Worm (Caenorhabditis elegans) whole organism, L2 larva: ENCODE measurements around the gene R12C12.5.

Experiments used
- C34F6.9 ChIP-seq: fragments of 150-350 bp; optimal IDR thresholded peaks from 2 replicates; lab custom pipeline; 2014; ENCODE audit warnings: missing biosample characterization, missing genetic modification characterization
- F13H6.1 ChIP-seq: sonication (generic microtip); optimal IDR thresholded peaks from 2 replicates; lab custom pipeline; 2016; ENCODE audit warnings: missing genetic modification characterization, missing compliant biosample characterization
- R02D3.7 ChIP-seq: fragments of 150-350 bp; optimal IDR thresholded peaks from 2 replicates; lab custom pipeline; 2014; ENCODE audit warnings: missing biosample characterization, missing genetic modification characterization
- Y55F3AM.14 ChIP-seq: fragments of 200-800 bp; sonication (Bioruptor generic); optimal IDR thresholded peaks from 2 replicates; lab custom pipeline; 2018; ENCODE audit warnings: mild to moderate bottlenecking, missing genetic modification characterization, missing compliant biosample characterization
- ZK546.5 ChIP-seq: sonication (generic microtip); optimal IDR thresholded peaks from 2 replicates; lab custom pipeline; 2017; ENCODE audit warnings: missing biosample characterization, missing genetic modification characterization
- alr-1 ChIP-seq: fragments of 150-350 bp; optimal IDR thresholded peaks from 2 replicates; lab custom pipeline; 2014; ENCODE audit warnings: missing biosample characterization, missing genetic modification characterization
- ama-1 ChIP-seq: fragments of 150-350 bp; optimal IDR thresholded peaks from 2 replicates; lab custom pipeline; 2018; ENCODE audit warnings: inconsistent platforms
- blmp-1 ChIP-seq: sonication (generic microtip); optimal IDR thresholded peaks from 2 replicates; lab custom pipeline; 2017; ENCODE audit warnings: missing genetic modification characterization, mild to moderate bottlenecking, missing compliant biosample characterization, antibody characterized with exemption, moderate library complexity; ENCODE audit not compliant: insufficient read depth
- ceh-16 ChIP-seq: fragments of 150-350 bp; optimal IDR thresholded peaks from 2 replicates; lab custom pipeline; 2014; ENCODE audit warnings: missing biosample characterization, missing genetic modification characterization
- ceh-82 ChIP-seq: fragments of 150-350 bp; optimal IDR thresholded peaks from 2 replicates; lab custom pipeline; 2014; ENCODE audit warnings: missing biosample characterization, missing genetic modification characterization
- crh-2 ChIP-seq: sonication (generic microtip); optimal IDR thresholded peaks from 2 replicates; lab custom pipeline; 2017; ENCODE audit warnings: missing biosample characterization, missing genetic modification characterization
- egl-27 ChIP-seq: sonication (generic microtip); optimal IDR thresholded peaks from 3 replicates; lab custom pipeline; 2017; ENCODE audit warnings: missing biosample characterization, missing genetic modification reagents, missing genetic modification characterization
- elt-1 ChIP-seq: fragments of 150-350 bp; optimal IDR thresholded peaks from 2 replicates; lab custom pipeline; 2014; ENCODE audit warnings: missing biosample characterization, missing genetic modification characterization
- fos-1 ChIP-seq: fragments of 150-350 bp; optimal IDR thresholded peaks from 2 replicates; lab custom pipeline; 2014; ENCODE audit warnings: missing biosample characterization, missing genetic modification characterization
- gmeb-1 ChIP-seq: fragments of 150-350 bp; optimal IDR thresholded peaks from 2 replicates; lab custom pipeline; 2014; ENCODE audit warnings: missing biosample characterization, missing genetic modification characterization
- lin-11 ChIP-seq: fragments of 150-350 bp; sonication (generic microtip); optimal IDR thresholded peaks from 2 replicates; lab custom pipeline; 2014; ENCODE audit warnings: missing biosample characterization, missing genetic modification characterization, inconsistent platforms, mixed read lengths
- lin-13 ChIP-seq: fragments of 150-350 bp; optimal IDR thresholded peaks from 2 replicates; lab custom pipeline; 2014; ENCODE audit warnings: missing biosample characterization, missing genetic modification reagents, missing genetic modification characterization
- lin-39 ChIP-seq: fragments of 150-350 bp; optimal IDR thresholded peaks from 2 replicates; lab custom pipeline; 2014; ENCODE audit warnings: missing biosample characterization, missing genetic modification reagents, missing genetic modification characterization
- lsy-2 ChIP-seq, 2 experiments: fragments of 150-350 bp in 1 of 2; sonication (generic microtip) in 1 of 2; optimal IDR thresholded peaks; 2 replicates each; lab custom pipeline; 2014 to 2017; ENCODE audit warnings: missing biosample characterization in 2 of 2, missing genetic modification characterization in 2 of 2
- mab-5 ChIP-seq: fragments of 150-350 bp; optimal IDR thresholded peaks from 2 replicates; lab custom pipeline; 2014; ENCODE audit warnings: missing biosample characterization, missing genetic modification characterization
- mdl-1 ChIP-seq, 2 experiments: fragments of 150-350 bp in 1 of 2; sonication (generic microtip) in 1 of 2; optimal IDR thresholded peaks; 2 replicates each; lab custom pipeline; 2017; ENCODE audit warnings: missing biosample characterization in 2 of 2, missing genetic modification characterization in 2 of 2
- nhr-10 ChIP-seq: sonication (generic microtip); optimal IDR thresholded peaks from 2 replicates; lab custom pipeline; 2017; ENCODE audit warnings: missing biosample characterization, missing genetic modification characterization
- nhr-11 ChIP-seq: fragments of 150-350 bp; optimal IDR thresholded peaks from 2 replicates; lab custom pipeline; 2014; ENCODE audit warnings: missing biosample characterization, missing genetic modification characterization
- nhr-129 ChIP-seq: fragments of 150-350 bp; optimal IDR thresholded peaks from 2 replicates; lab custom pipeline; 2014; ENCODE audit warnings: missing biosample characterization, missing genetic modification characterization
- nhr-21 ChIP-seq: fragments of 150-350 bp; optimal IDR thresholded peaks from 2 replicates; lab custom pipeline; 2014; ENCODE audit warnings: missing biosample characterization, missing genetic modification characterization
- nhr-25 ChIP-seq: fragments of 150-350 bp; sonication (generic microtip); optimal IDR thresholded peaks from 3 replicates; lab custom pipeline; 2014; ENCODE audit warnings: missing biosample characterization, missing genetic modification characterization
- nhr-6 ChIP-seq: fragments of 150-350 bp; optimal IDR thresholded peaks from 2 replicates; lab custom pipeline; 2014; ENCODE audit warnings: missing biosample characterization, missing genetic modification characterization
- peb-1 ChIP-seq: fragments of 150-350 bp; optimal IDR thresholded peaks from 2 replicates; lab custom pipeline; 2014; ENCODE audit warnings: missing biosample characterization, missing genetic modification characterization
- sem-4 ChIP-seq: fragments of 150-350 bp; optimal IDR thresholded peaks from 2 replicates; lab custom pipeline; 2014; ENCODE audit warnings: missing biosample characterization, missing genetic modification reagents, missing genetic modification characterization
- sma-3 ChIP-seq: sonication (generic microtip); optimal IDR thresholded peaks from 2 replicates; lab custom pipeline; 2016; ENCODE audit warnings: missing genetic modification reagents, missing genetic modification characterization, missing compliant biosample characterization
- sma-9 ChIP-seq, 2 experiments: fragments of 150-350 bp in 1 of 2; sonication (generic microtip) in 1 of 2; optimal IDR thresholded peaks; 2 replicates each; lab custom pipeline; 2014 to 2016; ENCODE audit warnings: missing genetic modification characterization in 2 of 2, mild to moderate bottlenecking in 1 of 2, missing biosample characterization in 1 of 2, missing compliant biosample characterization in 1 of 2, missing genetic modification reagents in 1 of 2, moderate library complexity in 1 of 2
- snpc-4 ChIP-seq: fragments of 150-350 bp; optimal IDR thresholded peaks from 2 replicates; lab custom pipeline; 2014; ENCODE audit warnings: missing biosample characterization, missing genetic modification characterization
- unc-39 ChIP-seq: fragments of 150-350 bp; optimal IDR thresholded peaks from 2 replicates; lab custom pipeline; 2014; ENCODE audit warnings: missing biosample characterization, missing genetic modification characterization
- unc-55 ChIP-seq: fragments of 150-350 bp; sonication (generic microtip); optimal IDR thresholded peaks from 3 replicates; lab custom pipeline; 2014; ENCODE audit warnings: missing biosample characterization, missing genetic modification reagents, missing genetic modification characterization
- unc-62 ChIP-seq: fragments of 150-350 bp; optimal IDR thresholded peaks from 2 replicates; lab custom pipeline; 2014; ENCODE audit warnings: missing biosample characterization, missing genetic modification reagents, missing genetic modification characterization
- zag-1 ChIP-seq: fragments of 150-350 bp; optimal IDR thresholded peaks from 2 replicates; lab custom pipeline; 2014; ENCODE audit warnings: missing biosample characterization, missing genetic modification characterization
- ztf-11 ChIP-seq: sonication (generic microtip); optimal IDR thresholded peaks from 2 replicates; lab custom pipeline; 2017; ENCODE audit warnings: missing biosample characterization, missing genetic modification characterization
- ztf-4 ChIP-seq: fragments of 150-350 bp; optimal IDR thresholded peaks from 2 replicates; lab custom pipeline; 2014; ENCODE audit warnings: missing biosample characterization, missing genetic modification characterization

R12C12.5 gene

ce11 chrII:6055927-6056326 lies 11.0 kb upstream of the R12C12.5 start, which contains the start of gene R12C12.7:
TSS of gene R12C12.7 (minus strand) at chrII:6055985.
- TF ChIP-seq F13H6.1 (tag; lab: Kevin White, UChicago) (no peak), unc-55 (peak; percentile 19), ceh-82 (no peak), R02D3.7 (tag; lab: Kevin White, UChicago) (no peak), mab-5 (no peak)

- TF ChIP-seq sma-9 (GFP tag; optimal IDR thresholded peaks at IDR 0.05; lab: Kevin White, UChicago) (peak; percentile 51), sma-9 (tag; optimal IDR thresholded peaks at IDR 0.05; lab: Kevin White, UChicago) (no peak), fos-1 (tag; lab: Kevin White, UChicago) (peak; percentile 33), crh-2 (tag; lab: Kevin White, UChicago) (peak; percentile 11), egl-27 (tag; lab: Kevin White, UChicago) (no peak)
Observed at ce11 chrII:6050120-6050519, 5.2 kb upstream of the R12C12.5 start, which contains the start of gene gldc-1. TSS of gene gldc-1 (plus strand) at chrII:6050420.

DNA sequence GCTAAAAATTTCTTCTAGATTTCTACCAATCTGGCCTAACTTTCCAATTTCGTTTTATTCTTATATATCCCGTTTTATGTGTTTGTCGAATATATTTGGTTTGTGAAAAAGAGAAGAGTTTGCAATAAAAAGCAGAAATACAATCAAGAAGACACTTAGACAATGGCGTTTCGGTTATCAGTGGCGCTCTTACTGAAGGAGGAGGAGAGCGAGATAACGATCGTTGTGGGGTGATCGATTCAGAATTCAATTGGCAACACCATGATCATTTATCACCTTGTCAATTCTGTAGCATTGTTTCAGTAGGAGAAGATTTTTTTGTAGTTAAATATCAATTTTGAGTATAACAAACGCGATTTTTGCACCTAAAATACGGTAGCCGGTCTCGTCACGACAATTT lies 4.6 kb upstream of the R12C12.5 start:
- TF ChIP-seq crh-2 (tag; lab: Kevin White, UChicago) (peak; percentile 54), gmeb-1 (tag; lab: Kevin White, UChicago) (peak; percentile 3), sma-9 (GFP tag; optimal IDR thresholded peaks at IDR 0.05; lab: Kevin White, UChicago) (peak; percentile 59), sma-9 (tag; optimal IDR thresholded peaks at IDR 0.05; lab: Kevin White, UChicago) (no peak), sma-3 (peak; percentile 3), nhr-11 (no peak), fos-1 (tag; lab: Kevin White, UChicago) (peak; percentile 57), unc-62 (GFP tag; lab: Kevin White, UChicago) (no peak), lsy-2 (tag; optimal IDR thresholded peaks at IDR 0.05; lab: Kevin White, UChicago) (no peak), ztf-11 (tag; lab: Kevin White, UChicago) (no peak)

DNA sequence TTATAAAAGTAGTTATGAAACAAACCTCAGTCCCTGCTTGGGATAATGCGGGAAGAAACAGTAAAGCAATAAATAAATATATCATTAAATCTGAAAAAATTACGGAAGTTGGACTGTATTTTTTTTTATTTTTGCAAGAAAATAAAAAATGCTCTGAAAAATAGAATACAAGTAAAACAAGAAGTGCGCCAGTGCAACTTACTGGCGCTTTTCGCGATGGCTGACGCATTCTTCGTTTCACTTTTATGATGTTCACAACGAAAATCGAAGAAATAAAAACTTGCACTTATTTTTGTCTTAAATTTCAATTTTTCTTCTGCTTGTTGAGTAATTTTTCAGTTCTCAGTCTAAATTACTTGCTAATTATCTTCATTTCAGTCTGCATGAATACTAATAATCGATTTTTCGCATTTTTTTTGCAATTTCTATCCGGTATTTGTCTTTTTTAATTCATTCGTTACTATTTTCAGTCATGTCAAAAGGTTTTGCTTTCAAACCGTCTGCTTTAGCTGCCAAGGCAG lies 2.8 kb upstream of the R12C12.5 start, which contains the start of the genes R12C12.6 and ran-5:
Gene R12C12.6 (minus strand): TSS at position 229 of the 521 bp plus-strand sequence.
Gene ran-5 (plus strand): TSS at position 471 of the 521 bp plus-strand sequence.
- TF ChIP-seq nhr-25: peak; percentile 85
- peak; percentile 22 for TF ChIP-seq lin-11
- TF ChIP-seq unc-62 (GFP tag; lab: Kevin White, UChicago): peak; percentile 5
- TF ChIP-seq lin-13 (GFP tag; lab: Kevin White, UChicago): peak; percentile 75
- TF ChIP-seq unc-39 (tag; lab: Kevin White, UChicago): no peak
- peak; percentile 89 for TF ChIP-seq unc-55
- TF ChIP-seq zag-1: no peak
- TF ChIP-seq ztf-4 (tag; lab: Kevin White, UChicago): peak; percentile 60
- peak in 1 of 2 experiments; percentile 32 for TF ChIP-seq mdl-1 (tag; optimal IDR thresholded peaks at IDR 0.05; lab: Kevin White, UChicago)
- TF ChIP-seq ceh-16: peak; percentile 70
- no peak for TF ChIP-seq elt-1 (tag; lab: Kevin White, UChicago)
- TF ChIP-seq lin-39: no peak
- peak; percentile 87 to 93 for TF ChIP-seq lsy-2 (tag; optimal IDR thresholded peaks at IDR 0.05; lab: Kevin White, UChicago)
- peak; percentile 84 for TF ChIP-seq crh-2 (tag; lab: Kevin White, UChicago)
- peak; percentile 83 for TF ChIP-seq mab-5
- TF ChIP-seq sem-4 (tag; lab: Kevin White, UChicago): peak; percentile 70
- TF ChIP-seq fos-1 (tag; lab: Kevin White, UChicago): peak; percentile 71
- TF ChIP-seq nhr-6: peak; percentile 76
- peak; percentile 83 for TF ChIP-seq F13H6.1 (tag; lab: Kevin White, UChicago)
- peak; percentile 89 for TF ChIP-seq gmeb-1 (tag; lab: Kevin White, UChicago)
- TF ChIP-seq nhr-21 (tag; lab: Kevin White, UChicago): peak; percentile 74
- TF ChIP-seq C34F6.9: peak; percentile 91
- TF ChIP-seq nhr-10 (tag; lab: Kevin White, UChicago): peak; percentile 50
- TF ChIP-seq ama-1 (lab: Kevin White, UChicago): peak; percentile 64
- peak; percentile 76 for TF ChIP-seq sma-3
- peak; percentile 53 for TF ChIP-seq snpc-4 (tag; lab: Kevin White, UChicago)
- TF ChIP-seq sma-9 (GFP tag; optimal IDR thresholded peaks at IDR 0.05; lab: Kevin White, UChicago): peak; percentile 93
- TF ChIP-seq sma-9 (tag; optimal IDR thresholded peaks at IDR 0.05; lab: Kevin White, UChicago): no peak
- TF ChIP-seq ZK546.5 (tag; lab: Kevin White, UChicago): no peak
- no peak for TF ChIP-seq Y55F3AM.14 (GFP tag; lab: Kevin White, UChicago)
- TF ChIP-seq egl-27 (tag; lab: Kevin White, UChicago): peak; percentile 71
- no peak for TF ChIP-seq alr-1 (tag; lab: Kevin White, UChicago)
- peak; percentile 37 for TF ChIP-seq R02D3.7 (tag; lab: Kevin White, UChicago)
- peak; percentile 67 for TF ChIP-seq nhr-129 (tag; lab: Kevin White, UChicago)
- TF ChIP-seq peb-1 (tag; lab: Kevin White, UChicago): no peak
- peak; percentile 27 for TF ChIP-seq blmp-1
- TF ChIP-seq, all 48 proteins: peak for 27
